Fruit fly (Drosophila melanogaster): Measurements from ENCODE around the gene zfh1.

Gene zfh1

DNA sequence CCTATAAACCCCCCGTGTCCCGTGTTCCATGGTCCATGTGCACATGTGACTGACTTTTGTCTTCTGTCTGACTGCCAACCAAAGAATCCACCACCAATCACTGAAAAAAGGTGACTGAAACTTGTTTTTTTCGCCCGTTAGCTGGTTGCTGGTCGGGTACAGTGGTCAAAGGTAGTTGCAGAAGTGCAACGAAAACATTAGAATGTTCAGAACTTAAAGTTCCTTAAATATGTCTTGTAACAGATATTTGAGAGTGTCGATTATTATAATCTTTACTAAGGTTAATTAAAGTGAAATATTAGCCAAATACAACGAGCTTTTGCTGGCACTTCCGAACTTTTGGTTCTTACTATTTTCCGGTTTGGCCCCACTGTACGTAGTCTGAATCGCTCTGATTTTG, 4.6 kb upstream of the zfh1 start (continued):
- TF ChIP-seq hkb (optimal IDR thresholded peaks at IDR 0.05) = no peak
- peak; percentile 61; the same call in 1 of the 2 replicates for TF ChIP-seq hkb (GFP tag; IDR thresholded peaks at IDR 0.05)
- no peak for TF ChIP-seq trh (GFP tag; optimal IDR thresholded peaks at IDR 0.05)
- TF ChIP-seq Trl (optimal IDR thresholded peaks at IDR 0.05) = no peak
- peak; percentile 4 for TF ChIP-seq Trl (GFP tag; optimal IDR thresholded peaks at IDR 0.05)
- TF ChIP-seq zfh1 (GFP tag; IDR thresholded peaks at IDR 0.05) = peak; percentile 62; the same call in 2 of the 3 replicates
- peak; percentile 13 for TF ChIP-seq Usf (GFP tag; optimal IDR thresholded peaks at IDR 0.05)
- TF ChIP-seq slou (GFP tag; optimal IDR thresholded peaks at IDR 0.05) = no peak
- TF ChIP-seq Awh (GFP tag; IDR thresholded peaks at IDR 0.05) = peak; percentile 22; the same call in 1 of the 2 replicates
- peak; percentile 27 for TF ChIP-seq Max (GFP tag; optimal IDR thresholded peaks at IDR 0.05)
- TF ChIP-seq en (GFP tag; optimal IDR thresholded peaks at IDR 0.05) = peak; percentile 16
- TF ChIP-seq CG6683 (GFP tag; optimal IDR thresholded peaks at IDR 0.05) = peak; percentile 22
- TF ChIP-seq CG9727 (GFP tag; optimal IDR thresholded peaks at IDR 0.05) = peak; percentile 63
- no peak for TF ChIP-seq CG11696 (GFP tag; IDR thresholded peaks at IDR 0.05)
- peak; percentile 21 for TF ChIP-seq shn (GFP tag; optimal IDR thresholded peaks at IDR 0.05)
- TF ChIP-seq Hr3 (GFP tag; optimal IDR thresholded peaks at IDR 0.05) = peak; percentile 15
- peak; percentile 63 for TF ChIP-seq ATbp (GFP tag; optimal IDR thresholded peaks at IDR 0.05)
- TF ChIP-seq Deaf1 (tag; optimal IDR thresholded peaks at IDR 0.05) = peak; percentile 29
- TF ChIP-seq usp (GFP tag; optimal IDR thresholded peaks at IDR 0.05) = no peak
- peak; percentile 62; the same call in 2 of the 3 replicates for TF ChIP-seq CG17361 (GFP tag; IDR thresholded peaks at IDR 0.05)
- TF ChIP-seq CG17802 (tag; optimal IDR thresholded peaks at IDR 0.05) = peak; percentile 9
- peak; percentile 67 for TF ChIP-seq CG14710 (tag; optimal IDR thresholded peaks at IDR 0.05)
- TF ChIP-seq sr (GFP tag; IDR thresholded peaks at IDR 0.05) = no peak
- TF ChIP-seq gsb (GFP tag; IDR thresholded peaks at IDR 0.05) = no peak
- peak; percentile 31 for TF ChIP-seq CG16863 (GFP tag; optimal IDR thresholded peaks at IDR 0.05)
- peak; percentile 10 for TF ChIP-seq CG13296 (GFP tag; optimal IDR thresholded peaks at IDR 0.05)
- TF ChIP-seq nerfin-1 (tag; optimal IDR thresholded peaks at IDR 0.05) = peak; percentile 45
- TF ChIP-seq phol (tag; optimal IDR thresholded peaks at IDR 0.05) = peak; percentile 72
- peak; percentile 36 for TF ChIP-seq pum (GFP tag; optimal IDR thresholded peaks at IDR 0.05)
- no peak for TF ChIP-seq CG10274 (GFP tag; optimal IDR thresholded peaks at IDR 0.05)
- no peak for TF ChIP-seq unc-4 (GFP tag; IDR thresholded peaks at IDR 0.05; ENCODE audit: partially characterized antibody)
- peak; percentile 32 for TF ChIP-seq CG30431 (GFP tag; optimal IDR thresholded peaks at IDR 0.05)
- peak; percentile 51 for TF ChIP-seq Sox100B (GFP tag; optimal IDR thresholded peaks at IDR 0.05)
- no peak for TF ChIP-seq pb (GFP tag; optimal IDR thresholded peaks at IDR 0.05)
- peak; percentile 66 for TF ChIP-seq CG7839 (tag; optimal IDR thresholded peaks at IDR 0.05)
- TF ChIP-seq D19A (tag; optimal IDR thresholded peaks at IDR 0.05) = peak; percentile 61
- TF ChIP-seq tin (GFP tag; optimal IDR thresholded peaks at IDR 0.05) = peak; percentile 58
- TF ChIP-seq CG17385 (GFP tag; optimal IDR thresholded peaks at IDR 0.05) = peak; percentile 47
- peak; percentile 38 for TF ChIP-seq NC2β (GFP tag; optimal IDR thresholded peaks at IDR 0.05)
- TF ChIP-seq nmo (GFP tag; optimal IDR thresholded peaks at IDR 0.05) = peak; percentile 63
- peak; percentile 63 for TF ChIP-seq lab (GFP tag; optimal IDR thresholded peaks at IDR 0.05)
- peak; percentile 9 for TF ChIP-seq CG2120 (GFP tag; optimal IDR thresholded peaks at IDR 0.05)
- peak; percentile 25 for TF ChIP-seq maf-S (GFP tag; optimal IDR thresholded peaks at IDR 0.05)
- 0 out of 2 replicates have a peak, but pooled peaks have one; percentile 21 for TF ChIP-seq sim (GFP tag; IDR thresholded peaks at IDR 0.05)
- peak; percentile 46 for TF ChIP-seq CG7271 (tag; optimal IDR thresholded peaks at IDR 0.05)
- peak; percentile 42 for TF ChIP-seq CG10431 (GFP tag; optimal IDR thresholded peaks at IDR 0.05)
- peak; percentile 10 for TF ChIP-seq Hmr (GFP tag; optimal IDR thresholded peaks at IDR 0.05)
- peak; percentile 24; the same call in 1 of the 3 replicates for TF ChIP-seq B-H1 (GFP tag; IDR thresholded peaks at IDR 0.05)
- TF ChIP-seq CG4820 (GFP tag; optimal IDR thresholded peaks at IDR 0.05) = peak; percentile 40
- no peak for TF ChIP-seq bigmax (GFP tag; optimal IDR thresholded peaks at IDR 0.05)
- peak; percentile 65 for TF ChIP-seq CG4404 (GFP tag; IDR thresholded peaks at IDR 0.05)
- no peak for TF ChIP-seq aop (GFP tag; IDR thresholded peaks at IDR 0.05)
